Worm (Caenorhabditis elegans): ENCODE data around the gene mod-1.

DNA sequence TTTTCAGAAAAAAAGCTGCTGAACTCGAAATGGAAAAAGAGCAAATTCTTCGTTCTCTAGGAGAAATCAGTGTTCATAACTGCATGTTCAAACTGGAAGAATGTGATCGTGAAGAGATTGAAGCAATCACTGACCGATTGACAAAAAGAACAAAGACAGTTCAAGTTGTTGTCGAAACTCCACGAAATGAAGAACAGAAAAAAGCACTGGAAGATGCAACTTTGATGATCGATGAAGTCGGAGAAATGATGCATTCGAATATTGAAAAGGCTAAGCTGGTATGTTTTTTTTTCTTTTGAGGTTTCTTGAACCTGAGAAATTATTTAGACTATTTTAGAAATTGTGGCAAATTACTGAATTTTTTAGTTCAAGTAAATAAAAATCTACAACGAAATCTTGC lies 24.6 kb upstream of the mod-1 start:
- TF ChIP-seq gmeb-1 (tag; optimal IDR thresholded peaks at IDR 0.05) (no peak), aly-2 (tag; optimal IDR thresholded peaks at IDR 0.05) (no peak), skn-1 (tag; optimal IDR thresholded peaks at IDR 0.05) (no peak), nhr-12 (tag; optimal IDR thresholded peaks at IDR 0.05) (no peak), F13H6.1 (tag; optimal IDR thresholded peaks at IDR 0.05) (no peak), nhr-11 (tag; optimal IDR thresholded peaks at IDR 0.05) (no peak), Y55F3AM.14 (GFP tag; optimal IDR thresholded peaks at IDR 0.05) (no peak), lin-13 (GFP tag; optimal IDR thresholded peaks at IDR 0.05) (no peak), unc-62 (GFP tag; optimal IDR thresholded peaks at IDR 0.05) (no peak)
